Worm (Caenorhabditis elegans): ENCODE results near the gene fbxb-82.

DNA sequence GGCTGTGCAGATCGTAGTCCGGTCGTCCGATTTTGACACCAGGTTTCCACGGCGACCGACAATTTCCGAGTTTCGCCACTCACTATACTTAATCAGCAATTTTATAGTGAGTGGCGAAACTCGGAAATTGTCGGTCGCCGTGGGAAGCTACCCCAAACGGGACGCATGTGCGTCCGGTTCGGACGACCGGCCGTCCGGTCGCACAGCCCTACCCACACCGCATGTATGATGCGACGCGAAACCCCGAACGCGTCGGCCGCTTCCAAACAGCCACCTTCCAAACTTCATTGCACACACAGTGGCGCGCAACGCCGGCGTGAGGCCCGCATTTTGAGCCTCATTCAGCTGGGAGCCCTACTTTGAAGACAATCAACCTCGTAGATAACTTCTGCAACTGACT is 8.1 kb upstream of the fbxb-82 start:
- TF ChIP-seq unc-62 (GFP tag; optimal IDR thresholded peaks at IDR 0.05): no peak
- no peak for TF ChIP-seq lsy-2 (tag; optimal IDR thresholded peaks at IDR 0.05)
- no peak for TF ChIP-seq dmd-4 (tag; optimal IDR thresholded peaks at IDR 0.05)
- TF ChIP-seq ama-1 (optimal IDR thresholded peaks at IDR 0.05): no peak
- TF ChIP-seq aly-2 (tag; optimal IDR thresholded peaks at IDR 0.05): no peak
- no peak for TF ChIP-seq unc-55 (GFP tag; optimal IDR thresholded peaks at IDR 0.05)
- no peak for TF ChIP-seq ztf-4 (tag; optimal IDR thresholded peaks at IDR 0.05)
- no peak for TF ChIP-seq nhr-25 (tag; optimal IDR thresholded peaks at IDR 0.05)
